Fruit fly (Drosophila melanogaster): ENCODE data around the gene CG34174.

CG34174 gene

dm6 chr2L:2175090-2175830 lies 38.8 kb upstream of the CG34174 start (continued):
- no peak for TF ChIP-seq fd59A (GFP tag; optimal IDR thresholded peaks at IDR 0.05)
- TF ChIP-seq Eip75B (GFP tag; optimal IDR thresholded peaks at IDR 0.05), result peak; percentile 9
- TF ChIP-seq CG6276 (GFP tag; optimal IDR thresholded peaks at IDR 0.05), result no peak
- no peak for TF ChIP-seq Eip93F (GFP tag; optimal IDR thresholded peaks at IDR 0.05)
- TF ChIP-seq Blimp-1 (GFP tag; optimal IDR thresholded peaks at IDR 0.05), result no peak
- peak; percentile 43 for TF ChIP-seq CG6854 (GFP tag; optimal IDR thresholded peaks at IDR 0.05)
- peak; percentile 4 for TF ChIP-seq CG16779 (tag; optimal IDR thresholded peaks at IDR 0.05)
- TF ChIP-seq CG11902 (GFP tag; optimal IDR thresholded peaks at IDR 0.05), result no peak
- TF ChIP-seq Ets96B (tag; optimal IDR thresholded peaks at IDR 0.05), result peak; percentile 32
- no peak for TF ChIP-seq CG7368 (GFP tag; optimal IDR thresholded peaks at IDR 0.05)
- no peak for TF ChIP-seq CG8319 (GFP tag; optimal IDR thresholded peaks at IDR 0.05)
- peak; percentile 56 for TF ChIP-seq CG10631 (GFP tag; optimal IDR thresholded peaks at IDR 0.05)
- 0 out of 2 replicates have a peak, but pooled peaks have one; percentile 15 for TF ChIP-seq Gug (GFP tag; IDR thresholded peaks at IDR 0.05)
- TF ChIP-seq fkh (GFP tag; optimal IDR thresholded peaks at IDR 0.05), result no peak
- TF ChIP-seq Sox102F (GFP tag; optimal IDR thresholded peaks at IDR 0.05), result peak; percentile 21
- TF ChIP-seq fd85E (GFP tag; optimal IDR thresholded peaks at IDR 0.05), result no peak
- no peak for TF ChIP-seq eg (GFP tag; IDR thresholded peaks at IDR 0.05)
- TF ChIP-seq Hr4 (GFP tag; optimal IDR thresholded peaks at IDR 0.05), result no peak
- peak; percentile 60; the same call in 2 of the 3 replicates for TF ChIP-seq CG6163 (GFP tag; IDR thresholded peaks at IDR 0.05)
- TF ChIP-seq Met (GFP tag; optimal IDR thresholded peaks at IDR 0.05), result peak; percentile 60
- TF ChIP-seq svp (GFP tag), result peak; percentile 80
- TF ChIP-seq CG34406 (GFP tag; optimal IDR thresholded peaks at IDR 0.05), result no peak
- peak; percentile 86 for TF ChIP-seq Eip78C (GFP tag)
- TF ChIP-seq CG11762 (GFP tag; optimal IDR thresholded peaks at IDR 0.05; ENCODE audit: insufficient read depth), result no peak
- no peak for TF ChIP-seq CG11294 (GFP tag; IDR thresholded peaks at IDR 0.05)
- TF ChIP-seq Ets21C (GFP tag; optimal IDR thresholded peaks at IDR 0.05), result no peak
- TF ChIP-seq esn (GFP tag; optimal IDR thresholded peaks at IDR 0.05), result peak; percentile 55
- TF ChIP-seq CG1621 (tag; optimal IDR thresholded peaks at IDR 0.05), result peak; percentile 65
- peak; percentile 53 for TF ChIP-seq dsx (GFP tag; optimal IDR thresholded peaks at IDR 0.05; ENCODE audit: poor library complexity, severe bottlenecking)
- TF ChIP-seq CG10669 (GFP tag; optimal IDR thresholded peaks at IDR 0.05), result no peak
- TF ChIP-seq CG8119 (GFP tag; IDR thresholded peaks at IDR 0.05), result peak; percentile 27; the same call in 1 of the 3 replicates
- peak; percentile 63 for TF ChIP-seq OdsH (GFP tag; optimal IDR thresholded peaks at IDR 0.05)
- no peak for TF ChIP-seq CG4318 (GFP tag; optimal IDR thresholded peaks at IDR 0.05)

dm6 chr2L:2175930-2176643 lies 38.0 kb upstream of the CG34174 start:
- TF ChIP-seq CG11762 (GFP tag; optimal IDR thresholded peaks at IDR 0.05; ENCODE audit: insufficient read depth) (peak; percentile 43), CG8119 (GFP tag; IDR thresholded peaks at IDR 0.05) (peak; percentile 25; the same call in 1 of the 3 replicates), net (GFP tag; optimal IDR thresholded peaks at IDR 0.05) (peak; percentile 27), CG8319 (GFP tag; optimal IDR thresholded peaks at IDR 0.05) (peak; percentile 20), Met (GFP tag; optimal IDR thresholded peaks at IDR 0.05) (peak; percentile 59), CG11294 (GFP tag; IDR thresholded peaks at IDR 0.05) (peak; percentile 33; the same call in 1 of the 2 replicates), CG7368 (GFP tag; optimal IDR thresholded peaks at IDR 0.05) (no peak), Ets21C (GFP tag; optimal IDR thresholded peaks at IDR 0.05) (no peak), dsx (GFP tag; optimal IDR thresholded peaks at IDR 0.05; ENCODE audit: poor library complexity, severe bottlenecking) (peak; percentile 0), CG6808 (GFP tag; optimal IDR thresholded peaks at IDR 0.05) (peak; percentile 35), CG4318 (GFP tag; optimal IDR thresholded peaks at IDR 0.05) (peak; percentile 30), CG32006 (GFP tag; optimal IDR thresholded peaks at IDR 0.05) (peak; percentile 64), eg (GFP tag; IDR thresholded peaks at IDR 0.05) (peak; percentile 52; the same call in 2 of the 3 replicates), CG9139 (GFP tag; optimal IDR thresholded peaks at IDR 0.05) (peak; percentile 35), Sox14 (GFP tag; optimal IDR thresholded peaks at IDR 0.05) (peak; percentile 49), fd85E (GFP tag; optimal IDR thresholded peaks at IDR 0.05) (no peak), Eip75B (GFP tag; optimal IDR thresholded peaks at IDR 0.05) (peak; percentile 60), topi (GFP tag; optimal IDR thresholded peaks at IDR 0.05) (peak; percentile 64), Smox (GFP tag; optimal IDR thresholded peaks at IDR 0.05) (peak; percentile 64), Lpt (GFP tag; optimal IDR thresholded peaks at IDR 0.05) (no peak), pdm3 (GFP tag; optimal IDR thresholded peaks at IDR 0.05) (peak; percentile 62), Sox15 (GFP tag; optimal IDR thresholded peaks at IDR 0.05) (peak; percentile 39), acj6 (GFP tag; optimal IDR thresholded peaks at IDR 0.05) (peak; percentile 64), CG6163 (GFP tag; IDR thresholded peaks at IDR 0.05) (peak; percentile 36), Sox102F (GFP tag; optimal IDR thresholded peaks at IDR 0.05) (no peak), salr (GFP tag; optimal IDR thresholded peaks at IDR 0.05) (peak in 1 of 2 experiments; percentile 61), CG3032 (tag; optimal IDR thresholded peaks at IDR 0.05) (peak; percentile 55)

All from whole organism, prepupa.